Fruit fly (Drosophila melanogaster) whole organism, embryonic: ENCODE results near the gene siz.

Source experiments
- B-H1 ChIP-seq: fragments of 200-800 bp; sonication (Bioruptor generic); IDR thresholded peaks from 3 replicates; pipeline ENCODE4 v1.3.6; 2022; ENCODE audit warnings: missing biosample characterization, missing genetic modification characterization
- Bgb ChIP-seq: fragments of 200-800 bp; sonication (Bioruptor generic); IDR thresholded peaks from 2 replicates; pipeline ENCODE4 v1.3.6; 2022; ENCODE audit warnings: missing biosample characterization, missing genetic modification characterization; ENCODE audit not compliant: partially characterized antibody
- Blimp-1 ChIP-seq: fragments of 200-800 bp; sonication (Bioruptor generic); optimal IDR thresholded peaks from 3 replicates; lab custom pipeline; 2018; ENCODE audit warnings: missing biosample characterization, missing genetic modification characterization, mild to moderate bottlenecking, moderate library complexity, missing genetic modification reagents
- CG10462 ChIP-seq: fragments of 200-800 bp; sonication (Bioruptor generic); optimal IDR thresholded peaks from 2 replicates; lab custom pipeline; 2016; ENCODE audit warnings: missing biosample characterization, missing genetic modification characterization
- CG13775 ChIP-seq: fragments of 200-800 bp; sonication (Bioruptor generic); optimal IDR thresholded peaks from 3 replicates; lab custom pipeline; 2017; ENCODE audit warnings: missing biosample characterization, mild to moderate bottlenecking, missing genetic modification characterization
- CG14014 ChIP-seq: fragments of 200-800 bp; sonication (Bioruptor generic); IDR thresholded peaks from 2 replicates; pipeline ENCODE4 v1.3.6; 2022; ENCODE audit warnings: missing biosample characterization, missing genetic modification characterization
- CG14965 ChIP-seq: fragments of 200-800 bp; sonication (Bioruptor generic); optimal IDR thresholded peaks from 2 replicates; lab custom pipeline; 2016; ENCODE audit warnings: missing biosample characterization, missing genetic modification characterization, borderline replicate concordance
- CG15696 ChIP-seq: fragments of 200-800 bp; sonication (Bioruptor generic); optimal IDR thresholded peaks from 2 replicates; lab custom pipeline; 2019; ENCODE audit warnings: missing biosample characterization, mild to moderate bottlenecking, missing genetic modification characterization, moderate library complexity
- CG17359 ChIP-seq: fragments of 200-800 bp; sonication (Bioruptor generic); optimal IDR thresholded peaks from 3 replicates; lab custom pipeline; 2018; ENCODE audit warnings: missing biosample characterization, mild to moderate bottlenecking, missing genetic modification characterization, moderate library complexity
- CG17912 ChIP-seq: fragments of 200-800 bp; sonication (Bioruptor generic); optimal IDR thresholded peaks from 2 replicates; lab custom pipeline; 2018; ENCODE audit warnings: missing biosample characterization, mild to moderate bottlenecking, missing genetic modification characterization
- CG2120 ChIP-seq: fragments of 200-800 bp; sonication (Bioruptor generic); optimal IDR thresholded peaks from 3 replicates; lab custom pipeline; 2016; ENCODE audit warnings: missing biosample characterization, missing genetic modification characterization
- CG7963 ChIP-seq: fragments of 200-800 bp; sonication (Bioruptor generic); IDR thresholded peaks from 3 replicates; pipeline ENCODE4 v1.3.6; 2022; ENCODE audit warnings: missing biosample characterization, missing genetic modification characterization; ENCODE audit not compliant: partially characterized antibody
- CG7987 ChIP-seq: fragments of 200-800 bp; sonication (Bioruptor generic); optimal IDR thresholded peaks from 2 replicates; lab custom pipeline; 2018; ENCODE audit warnings: missing biosample characterization, mild to moderate bottlenecking, missing genetic modification characterization, moderate library complexity
- CG8359 ChIP-seq: fragments of 200-800 bp; sonication (Bioruptor generic); optimal IDR thresholded peaks from 2 replicates; lab custom pipeline; 2017; ENCODE audit warnings: missing biosample characterization, mild to moderate bottlenecking, missing genetic modification characterization, borderline replicate concordance
- CkIIα-i1 ChIP-seq: fragments of 200-800 bp; sonication (Bioruptor generic); IDR thresholded peaks from 2 replicates; pipeline ENCODE4 v1.3.6; 2022; ENCODE audit warnings: missing biosample characterization, missing genetic modification characterization
- Deaf1 ChIP-seq: fragments of 200-800 bp; optimal IDR thresholded peaks from 3 replicates; lab custom pipeline; 2019; ENCODE audit warnings: missing biosample characterization, mild to moderate bottlenecking, missing genetic modification characterization, moderate library complexity
- E2f2 ChIP-seq: fragments of 200-800 bp; sonication (Bioruptor generic); IDR thresholded peaks from 2 replicates; pipeline ENCODE4 v1.3.6; 2022; ENCODE audit warnings: missing biosample characterization, missing genetic modification characterization
- Fer3 ChIP-seq: fragments of 200-800 bp; sonication (Bioruptor generic); optimal IDR thresholded peaks from 2 replicates; lab custom pipeline; 2018; ENCODE audit warnings: missing biosample characterization, mild to moderate bottlenecking, missing genetic modification characterization, moderate library complexity
- GATAe ChIP-seq: fragments of 200-800 bp; sonication (Bioruptor generic); conservative IDR thresholded peaks from 2 replicates; pipeline ENCODE4 v1.3.6; 2022; ENCODE audit warnings: missing biosample characterization, missing genetic modification characterization
- H2.0 ChIP-seq: fragments of 200-800 bp; sonication (Bioruptor generic); IDR thresholded peaks from 2 replicates; pipeline ENCODE4 v1.3.6; 2022; ENCODE audit warnings: missing biosample characterization, missing genetic modification characterization
- Lhr ChIP-seq: fragments of 200-800 bp; sonication (Bioruptor generic); optimal IDR thresholded peaks from 3 replicates; lab custom pipeline; 2017; ENCODE audit warnings: mild to moderate bottlenecking, missing biosample characterization, missing genetic modification reagents, missing genetic modification characterization
- Meics ChIP-seq: fragments of 200-800 bp; sonication (Bioruptor generic); optimal IDR thresholded peaks from 2 replicates; lab custom pipeline; 2017; ENCODE audit warnings: missing biosample characterization, mild to moderate bottlenecking, missing genetic modification characterization
- Myb ChIP-seq: fragments of 200-800 bp; sonication (Bioruptor generic); optimal IDR thresholded peaks from 2 replicates; lab custom pipeline; 2016; ENCODE audit warnings: missing biosample characterization, missing genetic modification characterization
- Opbp ChIP-seq: fragments of 200-800 bp; sonication (Bioruptor generic); IDR thresholded peaks from 3 replicates; pipeline ENCODE4 v1.3.6; 2022; ENCODE audit warnings: missing biosample characterization, missing genetic modification characterization; ENCODE audit not compliant: partially characterized antibody
- Poxn ChIP-seq: fragments of 200-800 bp; sonication (Bioruptor generic); IDR thresholded peaks from 2 replicates; pipeline ENCODE4 v1.3.6; 2022; ENCODE audit warnings: missing biosample characterization, missing genetic modification characterization
- Rx ChIP-seq: fragments of 200-800 bp; sonication (Bioruptor generic); IDR thresholded peaks from 2 replicates; pipeline ENCODE4 v1.3.6; 2022; ENCODE audit warnings: missing biosample characterization, missing genetic modification characterization
- Six4 ChIP-seq: fragments of 200-800 bp; sonication (Bioruptor generic); optimal IDR thresholded peaks from 2 replicates; lab custom pipeline; 2016; ENCODE audit warnings: missing biosample characterization, missing genetic modification characterization
- Sox102F ChIP-seq: fragments of 200-800 bp; sonication (Bioruptor generic); optimal IDR thresholded peaks from 2 replicates; lab custom pipeline; 2018; ENCODE audit warnings: missing biosample characterization, mild to moderate bottlenecking, missing genetic modification characterization, moderate library complexity
- al ChIP-seq: fragments of 200-800 bp; sonication (Bioruptor generic); IDR thresholded peaks from 2 replicates; pipeline ENCODE4 v1.3.6; 2022; ENCODE audit warnings: missing biosample characterization, missing genetic modification characterization
- az2 ChIP-seq: fragments of 200-800 bp; sonication (Bioruptor generic); optimal IDR thresholded peaks from 3 replicates; lab custom pipeline; 2016; ENCODE audit warnings: missing biosample characterization, missing genetic modification characterization
- chm ChIP-seq: fragments of 200-800 bp; sonication (Bioruptor generic); IDR thresholded peaks from 2 replicates; pipeline ENCODE4 v1.3.6; 2022; ENCODE audit warnings: missing biosample characterization, missing genetic modification characterization
- danr ChIP-seq: fragments of 200-800 bp; sonication (Bioruptor generic); IDR thresholded peaks from 2 replicates; pipeline ENCODE4 v1.3.6; 2022; ENCODE audit warnings: missing biosample characterization, missing genetic modification characterization
- dati ChIP-seq: fragments of 200-800 bp; sonication (Bioruptor generic); IDR thresholded peaks from 2 replicates; pipeline ENCODE4 v1.3.6; 2022; ENCODE audit warnings: missing biosample characterization, missing genetic modification characterization
- eve ChIP-seq, 2 experiments: fragments of >200 bp; optimal IDR thresholded peaks; 2 replicates each; lab custom pipeline; 2017; ENCODE audit warnings: missing biosample characterization in 2 of 2, missing genetic modification characterization in 2 of 2
- gem ChIP-seq: fragments of 200-800 bp; sonication (Bioruptor generic); optimal IDR thresholded peaks from 2 replicates; lab custom pipeline; 2019; ENCODE audit warnings: missing biosample characterization, mild to moderate bottlenecking, missing genetic modification characterization, moderate library complexity
- hb ChIP-seq: fragments of 200-800 bp; sonication (Bioruptor generic); IDR thresholded peaks from 3 replicates; pipeline ENCODE4 v1.3.6; 2022; ENCODE audit warnings: missing biosample characterization, missing genetic modification characterization; ENCODE audit not compliant: partially characterized antibody
- kni ChIP-seq: fragments of 200-800 bp; sonication (Bioruptor generic); optimal IDR thresholded peaks from 3 replicates; lab custom pipeline; 2017; ENCODE audit warnings: mild to moderate bottlenecking, missing biosample characterization, missing genetic modification reagents, missing genetic modification characterization
- lmd ChIP-seq: fragments of 200-800 bp; sonication (Bioruptor generic); IDR thresholded peaks from 2 replicates; pipeline ENCODE4 v1.3.6; 2022; ENCODE audit warnings: missing biosample characterization, missing genetic modification characterization
- lov ChIP-seq, 2 experiments: fragments of 200-800 bp in 1 of 2; fragments of >200 bp in 1 of 2; sonication (Bioruptor generic) in 1 of 2; IDR thresholded peaks in 1 of 2; optimal IDR thresholded peaks in 1 of 2; 2 replicates in 1 of 2; 3 replicates in 1 of 2; pipeline versions ENCODE4 v1.3.6 to Lab custom; 2017 to 2022; ENCODE audit warnings: missing biosample characterization in 1 of 2, missing genetic modification characterization in 1 of 2
- luna ChIP-seq: fragments of 200-800 bp; sonication (Bioruptor generic); optimal IDR thresholded peaks from 2 replicates; lab custom pipeline; 2016; ENCODE audit warnings: missing biosample characterization, missing genetic modification characterization
- maf-S ChIP-seq: fragments of 200-800 bp; sonication (Bioruptor generic); optimal IDR thresholded peaks from 2 replicates; lab custom pipeline; 2016; ENCODE audit warnings: missing biosample characterization, missing genetic modification characterization
- mld ChIP-seq: fragments of 200-800 bp; sonication (Bioruptor generic); IDR thresholded peaks from 3 replicates; pipeline ENCODE4 v1.3.6; 2022; ENCODE audit warnings: missing biosample characterization, missing genetic modification characterization; ENCODE audit not compliant: partially characterized antibody
- onecut ChIP-seq: fragments of 200-800 bp; sonication (Bioruptor generic); IDR thresholded peaks from 2 replicates; pipeline ENCODE4 v1.3.6; 2022; ENCODE audit warnings: missing biosample characterization, missing genetic modification characterization
- pb ChIP-seq: fragments of 200-800 bp; sonication (Bioruptor generic); optimal IDR thresholded peaks from 3 replicates; lab custom pipeline; 2016; ENCODE audit warnings: missing biosample characterization, missing genetic modification characterization
- peb ChIP-seq: fragments of 200-800 bp; sonication (Bioruptor generic); IDR thresholded peaks from 2 replicates; pipeline ENCODE4 v1.3.6; 2022; ENCODE audit warnings: missing biosample characterization, missing genetic modification characterization
- pzg ChIP-seq: fragments of 200-800 bp; sonication (Bioruptor generic); optimal IDR thresholded peaks from 3 replicates; lab custom pipeline; 2018; ENCODE audit warnings: missing biosample characterization, mild to moderate bottlenecking, missing genetic modification characterization, moderate library complexity
- sens ChIP-seq: fragments of 200-800 bp; sonication (Bioruptor generic); peaks from one replicate; lab custom pipeline; 2016; ENCODE audit warnings: missing biosample characterization, missing genetic modification characterization
- twi ChIP-seq: fragments of 200-800 bp; optimal IDR thresholded peaks from 2 replicates; lab custom pipeline; 2019; ENCODE audit warnings: missing biosample characterization, mild to moderate bottlenecking, missing genetic modification characterization, moderate library complexity
- vnd ChIP-seq: fragments of 200-800 bp; sonication (Bioruptor generic); IDR thresholded peaks from 3 replicates; pipeline ENCODE4 v1.3.6; 2022; ENCODE audit warnings: missing biosample characterization, missing genetic modification characterization; ENCODE audit not compliant: partially characterized antibody
- z ChIP-seq: fragments of 200-800 bp; sonication (Bioruptor generic); IDR thresholded peaks from 3 replicates; pipeline ENCODE4 v1.3.6; 2022; ENCODE audit warnings: missing biosample characterization, missing genetic modification characterization

The siz gene

DNA sequence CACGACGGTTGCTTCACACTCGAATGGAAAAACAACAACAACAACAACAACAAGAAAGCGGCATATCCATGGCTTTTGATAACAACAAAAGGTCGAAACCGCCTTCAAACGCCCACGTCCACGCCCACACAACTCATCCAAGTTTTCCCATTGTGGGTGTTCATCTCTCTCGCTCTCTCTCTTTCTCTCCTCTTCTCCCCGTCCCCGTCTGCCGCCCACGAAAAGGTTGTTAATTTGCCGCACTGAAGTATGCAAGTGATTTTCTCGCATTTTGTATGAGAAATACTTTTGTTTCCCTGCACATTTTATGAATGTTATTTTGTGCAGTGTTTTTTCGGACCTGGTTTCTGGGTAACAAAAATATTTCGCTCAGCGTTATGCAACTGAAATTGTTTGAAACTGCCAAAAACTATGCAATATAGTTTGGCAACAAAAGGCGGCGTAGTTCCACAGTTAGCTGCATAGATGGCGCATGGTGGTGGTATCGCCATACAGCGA is 15.1 kb downstream of the siz start (continued):
- TF ChIP-seq CG7987 (GFP tag; lab: Kevin White, UChicago) (peak; percentile 61), pzg (GFP tag; lab: Kevin White, UChicago) (peak; percentile 9), pb (GFP tag; lab: Kevin White, UChicago) (peak; percentile 8), Bgb (GFP tag; lab: Robert Waterston, UW) (peak; percentile 39; the same call in 1 of the 2 replicates), dati (0 out of 2 replicates have a peak, but pooled peaks have one; percentile 41), Fer3 (tag; lab: Kevin White, UChicago) (no peak), CG15696 (peak; percentile 28), maf-S (peak; percentile 23), twi (tag; lab: Kevin White, UChicago) (no peak), gem (no peak), Sox102F (no peak), hb (GFP tag; lab: Robert Waterston, UW) (no peak), Lhr (GFP tag; lab: Kevin White, UChicago) (peak; percentile 75), Poxn (no peak), Myb (GFP tag; lab: Kevin White, UChicago) (peak; percentile 51), CG8359 (no peak), Meics (GFP tag; lab: Kevin White, UChicago) (no peak), Rx (GFP tag; lab: Robert Waterston, UW) (no peak), Deaf1 (tag; lab: Kevin White, UChicago) (peak; percentile 1), kni (GFP tag; lab: Kevin White, UChicago) (peak; percentile 72), sens (GFP tag; lab: Kevin White, UChicago) (peak; percentile 90), z (GFP tag; lab: Robert Waterston, UW) (no peak), CG13775 (GFP tag; lab: Kevin White, UChicago) (no peak), lmd (GFP tag; lab: Robert Waterston, UW) (no peak), B-H1 (GFP tag; lab: Robert Waterston, UW) (no peak), CG10462 (GFP tag; lab: Kevin White, UChicago) (no peak), CG7963 (no peak), vnd (GFP tag; lab: Robert Waterston, UW) (no peak), mld (GFP tag; lab: Robert Waterston, UW) (no peak), al (GFP tag; lab: Robert Waterston, UW) (no peak), peb (GFP tag; lab: Robert Waterston, UW) (no peak), lov (optimal IDR thresholded peaks at IDR 0.05; lab: Kevin White, UChicago) (no peak), lov (GFP tag; IDR thresholded peaks at IDR 0.05; lab: Robert Waterston, UW) (no peak), H2.0 (GFP tag; lab: Robert Waterston, UW) (no peak; the same call in 1 of the 2 replicates), chm (GFP tag; lab: Robert Waterston, UW) (peak; percentile 77), az2 (GFP tag; lab: Kevin White, UChicago) (peak; percentile 12), CG17359 (tag; lab: Kevin White, UChicago) (no peak), CG17912 (GFP tag; lab: Kevin White, UChicago) (peak; percentile 37), E2f2 (0 out of 2 replicates have a peak, but pooled peaks have one; percentile 25), danr (GFP tag; lab: Robert Waterston, UW) (no peak), GATAe (GFP tag; lab: Robert Waterston, UW) (no peak), Opbp (GFP tag; lab: Robert Waterston, UW) (peak; percentile 47; the same call in 1 of the 3 replicates), CG14014 (GFP tag; lab: Robert Waterston, UW) (0 out of 2 replicates have a peak, but pooled peaks have one; percentile 34), onecut (GFP tag; lab: Robert Waterston, UW) (0 out of 2 replicates have a peak, but pooled peaks have one; percentile 11), Blimp-1 (GFP tag; lab: Kevin White, UChicago) (peak; percentile 13), CkIIα-i1 (no peak), luna (GFP tag; lab: Kevin White, UChicago) (no peak), Six4 (no peak), eve (GFP tag; optimal IDR thresholded peaks at IDR 0.05; lab: Kevin White, UChicago) (no peak), CG14965 (no peak), CG2120 (GFP tag; lab: Kevin White, UChicago) (peak; percentile 13)
